Worm (Caenorhabditis elegans) whole organism, dauer: ENCODE measurements around the gene C30F2.5.

Experiments
- unc-62 ChIP-seq: sonication (generic microtip); optimal IDR thresholded peaks from 2 replicates; lab custom pipeline; 2017; ENCODE audit warnings: missing biosample characterization, missing genetic modification reagents, missing genetic modification characterization

C30F2.5 gene

DNA sequence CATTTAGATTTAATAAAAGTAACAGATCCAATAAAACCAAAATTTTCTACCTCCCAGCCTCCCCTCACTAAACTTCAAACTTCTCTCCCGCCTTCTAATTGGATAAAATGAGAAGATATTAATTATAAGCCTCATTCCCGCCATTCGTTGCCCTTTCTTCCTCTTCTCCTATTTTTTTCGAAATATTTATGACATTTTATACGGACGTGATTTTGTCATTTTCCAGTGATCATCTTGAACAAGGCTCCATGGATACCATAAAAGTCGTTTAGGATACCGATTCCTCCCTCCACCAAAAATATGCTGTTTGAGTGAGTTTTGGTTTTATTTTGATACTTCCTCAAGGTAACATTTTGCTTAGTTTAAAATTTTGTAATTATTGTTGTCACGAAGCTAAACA is 8.9 kb downstream of the C30F2.5 start, which contains the start of gene ZK1073.2:
TSS of gene ZK1073.2 (plus strand) at position 301 of the 400 bp plus-strand sequence.
- TF ChIP-seq unc-62 (GFP tag; lab: Kevin White, UChicago) = no peak

DNA sequence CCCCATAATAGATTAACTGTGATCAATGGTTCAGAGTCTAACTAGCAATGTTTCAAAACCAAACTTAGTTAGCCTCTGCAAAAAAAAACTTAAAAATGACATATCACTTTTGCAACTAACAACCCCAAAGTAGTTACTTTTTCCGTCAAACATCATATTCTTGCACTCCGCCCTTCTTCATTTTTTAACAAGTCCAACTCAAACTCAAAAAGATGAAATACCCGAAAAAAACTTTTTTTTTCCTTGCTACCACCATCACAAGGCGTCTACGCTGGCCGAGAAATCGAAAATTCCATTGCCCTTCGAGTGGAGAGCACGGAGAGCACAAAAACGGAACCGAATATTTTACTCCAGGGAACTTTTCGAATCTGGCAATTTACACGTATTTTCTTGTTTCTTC is 11.4 kb downstream of the C30F2.5 start:
- TF ChIP-seq unc-62 (GFP tag; lab: Kevin White, UChicago) = no peak

DNA sequence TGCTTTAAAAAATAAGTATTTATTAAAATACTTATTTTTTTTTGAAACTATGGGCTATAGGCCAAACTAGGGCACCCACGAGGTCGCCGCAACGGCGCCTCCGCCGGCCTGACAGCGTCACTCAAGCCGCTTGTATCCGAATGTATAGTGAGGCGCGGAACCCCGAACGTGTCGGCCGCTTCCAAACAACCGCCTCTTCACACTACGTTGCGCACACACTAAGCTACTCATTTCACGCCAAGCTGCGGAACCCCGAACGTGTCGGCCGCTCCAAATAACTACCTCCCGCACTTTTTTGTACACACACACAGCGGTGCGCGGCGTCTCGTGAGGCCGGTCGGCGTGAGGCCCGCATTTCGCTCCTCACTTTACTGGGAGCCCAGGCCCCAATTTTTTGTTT is 18.5 kb downstream of the C30F2.5 start:
- no peak for TF ChIP-seq unc-62 (GFP tag; lab: Kevin White, UChicago)

DNA sequence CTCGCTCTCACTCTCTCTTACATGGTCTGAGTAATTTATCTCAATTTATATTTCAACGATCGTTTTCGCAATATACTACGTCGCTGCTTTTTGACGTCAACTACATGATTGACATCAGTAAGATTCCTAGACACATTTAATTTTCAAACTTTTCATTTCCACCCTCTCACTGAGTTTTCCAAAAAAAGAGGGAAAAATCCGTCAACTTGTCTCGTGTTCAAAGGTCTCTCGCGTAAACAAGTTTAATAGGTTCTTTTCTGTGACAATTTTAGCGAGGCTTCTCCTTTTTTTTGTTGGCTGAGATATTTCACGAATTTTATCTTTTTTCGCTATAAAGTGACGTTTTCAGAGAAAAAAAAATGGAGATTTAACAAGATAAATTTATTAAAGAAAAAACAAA is 19.5 kb downstream of the C30F2.5 start:
- no peak for TF ChIP-seq unc-62 (GFP tag; lab: Kevin White, UChicago)

DNA sequence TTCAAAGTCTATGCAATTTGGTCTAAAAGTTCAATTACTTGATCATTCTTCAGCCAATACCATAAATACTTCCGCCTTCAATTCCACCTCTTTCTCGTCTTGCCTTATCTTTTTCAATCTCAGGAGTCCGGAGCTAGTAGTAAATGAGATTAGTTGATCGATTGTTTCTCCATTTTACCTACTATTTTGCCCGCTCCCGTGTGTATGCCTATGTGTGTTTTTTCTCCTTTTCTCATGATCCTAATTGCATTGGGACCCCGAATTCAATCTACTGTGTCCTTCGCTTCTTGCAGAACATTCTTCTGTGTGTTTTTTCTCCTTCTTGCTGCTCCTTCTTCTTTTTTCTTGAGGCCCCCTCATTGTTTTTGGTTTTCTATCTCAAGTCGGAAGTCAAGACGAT is 21.8 kb downstream of the C30F2.5 start:
- TF ChIP-seq unc-62 (GFP tag; lab: Kevin White, UChicago) = no peak

DNA sequence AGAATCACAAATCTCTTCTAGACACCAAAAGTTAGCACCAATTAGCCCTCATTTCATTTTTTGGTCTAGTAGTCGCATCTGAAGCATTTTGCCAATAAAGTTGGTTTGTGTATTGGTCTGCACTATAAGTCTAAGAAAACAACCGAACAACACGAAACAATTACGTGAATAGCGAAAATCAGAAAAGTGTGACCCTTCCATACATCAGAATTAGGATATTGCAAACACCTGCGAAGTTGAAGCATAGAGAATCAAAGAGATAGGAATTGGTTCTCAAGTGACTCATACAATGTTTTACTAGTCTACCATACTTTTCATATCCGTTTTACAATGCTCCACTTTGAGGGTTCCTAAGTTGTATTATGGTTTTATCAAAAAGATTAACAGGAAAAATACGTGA is 22.7 kb downstream of the C30F2.5 start:
- no peak for TF ChIP-seq unc-62 (GFP tag; lab: Kevin White, UChicago)

DNA sequence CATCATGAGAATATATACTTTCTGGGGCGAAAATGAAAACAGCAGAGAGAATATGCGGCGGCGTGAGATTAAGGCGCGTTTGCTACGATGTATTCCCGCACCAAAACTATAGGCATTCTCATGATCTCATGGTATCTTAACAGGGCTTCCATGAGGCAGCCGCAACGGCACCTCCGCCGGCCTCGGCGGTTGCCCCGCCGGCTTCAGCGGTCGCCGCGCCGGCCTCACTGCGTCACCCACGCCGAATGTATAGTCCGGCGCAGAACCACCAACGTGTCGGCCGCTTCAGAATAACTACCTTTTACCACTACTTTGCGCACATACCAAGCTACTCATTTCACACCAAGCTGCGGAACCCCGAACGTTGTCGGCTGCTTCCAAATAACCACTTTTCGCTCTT is 23.1 kb downstream of the C30F2.5 start:
- no peak for TF ChIP-seq unc-62 (GFP tag; lab: Kevin White, UChicago)

DNA sequence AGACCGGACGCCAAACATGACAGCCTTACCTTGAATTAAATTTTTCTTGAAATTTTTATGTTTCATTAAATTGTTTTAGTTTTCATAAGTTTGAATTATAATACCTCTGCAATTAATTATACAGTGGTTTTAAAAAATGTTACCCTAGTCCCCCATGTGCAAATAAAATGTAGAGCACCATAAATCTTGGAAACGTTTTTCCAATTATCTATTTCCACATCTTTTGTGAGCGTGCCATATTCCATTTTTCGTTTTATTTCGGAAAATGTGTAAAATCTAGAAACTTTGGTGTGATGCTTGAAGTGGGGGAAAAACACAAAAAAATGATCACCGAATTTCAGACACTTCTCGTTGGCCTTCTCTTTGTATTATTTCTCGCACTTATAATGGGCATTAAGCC is 28.2 kb downstream of the C30F2.5 start:
- no peak for TF ChIP-seq unc-62 (GFP tag; lab: Kevin White, UChicago)

DNA sequence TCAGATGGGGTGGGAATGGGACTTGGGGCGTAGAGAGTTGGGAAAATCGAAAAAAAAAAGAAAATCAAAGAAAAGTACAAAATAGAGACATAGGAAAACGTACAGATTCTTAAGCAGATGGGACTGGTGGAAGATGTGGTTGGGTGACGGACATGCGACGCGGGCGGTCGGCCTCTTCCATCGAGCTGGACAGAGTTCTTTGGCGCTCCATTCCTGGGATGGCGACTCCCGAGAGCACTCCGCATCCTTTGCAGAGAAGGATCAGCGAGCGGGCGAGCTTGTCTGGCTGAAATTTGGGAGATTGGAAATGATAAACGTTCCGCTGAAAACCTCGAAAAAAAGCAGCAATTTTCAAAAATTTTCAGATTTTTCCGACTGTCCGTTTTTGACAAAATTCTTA is 29.8 kb downstream of the C30F2.5 start:
- no peak for TF ChIP-seq unc-62 (GFP tag; lab: Kevin White, UChicago)

DNA sequence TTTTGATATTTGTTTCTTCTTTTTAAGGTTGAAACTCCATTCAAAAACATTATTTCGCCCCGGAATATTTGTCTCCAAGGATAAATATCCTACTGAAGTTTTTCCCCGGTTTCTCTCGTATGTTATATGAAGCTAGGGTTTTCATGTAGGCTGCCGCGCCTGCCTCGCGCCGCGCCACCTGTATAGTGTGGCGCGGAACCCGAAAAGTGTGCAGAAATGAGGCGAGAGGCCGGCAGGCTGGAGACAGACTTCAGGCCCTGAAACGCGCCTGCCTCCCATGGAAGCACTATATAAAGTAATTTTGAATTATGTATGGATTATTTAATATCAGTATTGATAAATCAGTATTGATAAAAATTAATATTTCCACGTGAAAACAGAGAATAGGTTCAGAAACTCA is 30.3 kb downstream of the C30F2.5 start:
- TF ChIP-seq unc-62 (GFP tag; lab: Kevin White, UChicago) = no peak

DNA sequence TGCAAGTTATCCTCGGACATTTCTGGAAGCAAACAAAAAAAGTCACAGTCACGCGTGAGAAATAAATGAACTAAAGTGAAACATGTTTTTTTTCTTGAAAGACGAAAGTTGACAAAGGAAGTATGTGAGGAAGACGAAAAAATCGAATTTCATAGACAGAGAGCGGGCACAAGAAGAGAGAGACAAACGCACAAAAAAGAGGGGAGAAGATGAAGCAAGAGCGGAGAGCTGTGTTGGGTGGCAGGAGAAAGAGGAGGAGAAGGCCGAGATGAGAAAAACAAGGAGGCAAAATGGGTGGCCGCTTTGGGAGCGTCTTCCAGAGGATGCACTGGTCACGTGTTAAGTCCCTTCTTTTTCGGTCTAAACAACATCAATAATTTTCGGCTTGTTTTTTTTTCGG is 34.3 kb downstream of the C30F2.5 start, which contains the start of gene ZK1073.1:
TSS of gene ZK1073.1 (minus strand) at position 72 of the 400 bp plus-strand sequence.
- TF ChIP-seq unc-62 (GFP tag; lab: Kevin White, UChicago) = no peak

DNA sequence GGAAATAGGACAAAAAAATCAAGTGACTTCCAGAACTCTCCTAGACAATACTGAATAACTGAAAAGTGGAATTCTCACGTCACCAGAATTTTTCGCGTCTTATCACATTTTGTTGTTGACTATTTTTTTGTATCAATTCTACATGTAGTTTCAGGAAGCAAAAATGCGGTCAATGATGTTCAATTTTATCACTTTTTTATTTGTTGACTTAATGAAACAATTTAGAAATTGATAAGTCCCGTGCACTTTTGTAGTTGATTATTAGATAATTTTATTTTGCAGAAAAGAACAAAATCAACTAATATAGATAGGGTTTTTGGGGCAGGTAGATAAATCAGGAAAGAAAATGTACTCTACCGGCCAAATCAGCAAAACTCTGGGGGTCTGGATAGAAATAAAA is 35.7 kb downstream of the C30F2.5 start:
- no peak for TF ChIP-seq unc-62 (GFP tag; lab: Kevin White, UChicago)

DNA sequence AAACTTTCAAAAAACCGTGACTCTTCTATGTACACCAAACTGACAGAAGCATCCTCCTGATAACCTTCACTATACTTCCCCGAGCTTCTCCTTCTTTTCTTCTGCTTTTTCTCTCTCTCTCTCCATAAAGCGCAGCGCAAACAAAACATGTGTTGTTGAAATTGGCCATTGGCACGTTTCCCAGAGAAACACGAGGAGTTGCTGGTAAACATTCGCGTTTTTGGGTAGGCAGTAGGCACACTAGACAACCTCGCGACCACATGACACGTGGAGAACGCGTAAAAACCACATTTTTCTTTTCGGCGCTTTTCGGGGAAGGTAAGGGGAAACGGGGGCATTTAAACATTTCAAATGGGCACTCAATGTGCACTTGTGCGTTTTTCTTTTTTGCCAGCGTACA is 36.6 kb downstream of the C30F2.5 start:
- TF ChIP-seq unc-62 (GFP tag; lab: Kevin White, UChicago) = no peak

DNA sequence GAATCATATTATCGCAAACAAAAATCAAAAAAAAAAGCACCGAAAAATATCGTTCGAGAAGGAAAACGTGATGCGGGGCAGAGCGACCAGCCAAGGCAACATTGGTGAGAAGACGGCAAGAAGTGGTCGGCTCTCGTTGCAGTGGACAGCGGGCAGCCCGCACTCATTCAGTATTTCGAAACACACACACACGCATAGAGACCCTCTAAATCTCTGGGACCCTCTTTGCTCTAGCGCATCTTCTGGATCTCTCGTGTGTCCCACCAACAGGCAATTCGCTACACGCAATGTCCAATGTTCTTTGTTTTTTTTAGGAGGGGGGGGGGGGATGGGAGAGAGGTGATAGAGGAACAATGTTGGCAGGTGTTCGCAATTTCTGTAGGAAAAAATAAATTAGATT is 39.3 kb downstream of the C30F2.5 start:
- no peak for TF ChIP-seq unc-62 (GFP tag; lab: Kevin White, UChicago)

DNA sequence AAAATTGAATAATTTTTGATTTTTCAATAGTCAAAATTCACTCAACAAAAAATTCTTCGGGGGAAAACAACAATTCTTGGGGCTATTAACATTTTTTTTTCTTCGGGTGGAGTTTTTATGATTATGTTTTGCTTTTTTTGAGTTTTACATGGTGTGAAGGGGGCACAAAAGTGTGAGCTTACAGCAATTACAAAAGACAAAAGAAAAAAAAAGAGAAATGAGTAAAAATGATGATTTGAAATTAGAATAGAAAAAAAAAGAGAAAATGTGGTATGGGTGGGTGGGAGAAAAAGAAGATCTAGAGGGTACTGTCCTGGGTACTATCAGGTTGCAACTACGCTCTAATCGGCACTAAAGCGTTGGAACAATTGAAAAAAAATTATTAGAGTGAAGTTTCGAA is 46.4 kb downstream of the C30F2.5 start:
- no peak for TF ChIP-seq unc-62 (GFP tag; lab: Kevin White, UChicago)

DNA sequence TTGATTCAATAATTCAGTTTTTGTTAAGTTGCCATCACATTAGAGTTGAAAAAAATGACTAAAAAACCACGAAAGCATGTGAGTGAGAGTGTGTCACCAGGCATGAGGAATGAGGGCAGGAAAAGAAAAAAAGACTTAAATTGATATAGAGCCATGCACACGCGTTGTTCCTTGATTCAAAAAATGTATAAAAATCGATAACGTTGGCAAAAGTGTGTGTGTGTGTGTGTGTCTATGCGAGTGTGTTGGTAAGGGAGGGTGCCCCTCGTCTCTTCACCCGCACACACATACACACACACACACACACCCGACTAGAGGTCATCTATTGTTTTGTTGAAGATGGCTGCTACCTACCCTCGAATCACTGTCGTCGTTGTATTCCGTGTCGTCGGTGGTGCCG is 49.4 kb downstream of the C30F2.5 start:
- TF ChIP-seq unc-62 (GFP tag; lab: Kevin White, UChicago) = no peak

DNA sequence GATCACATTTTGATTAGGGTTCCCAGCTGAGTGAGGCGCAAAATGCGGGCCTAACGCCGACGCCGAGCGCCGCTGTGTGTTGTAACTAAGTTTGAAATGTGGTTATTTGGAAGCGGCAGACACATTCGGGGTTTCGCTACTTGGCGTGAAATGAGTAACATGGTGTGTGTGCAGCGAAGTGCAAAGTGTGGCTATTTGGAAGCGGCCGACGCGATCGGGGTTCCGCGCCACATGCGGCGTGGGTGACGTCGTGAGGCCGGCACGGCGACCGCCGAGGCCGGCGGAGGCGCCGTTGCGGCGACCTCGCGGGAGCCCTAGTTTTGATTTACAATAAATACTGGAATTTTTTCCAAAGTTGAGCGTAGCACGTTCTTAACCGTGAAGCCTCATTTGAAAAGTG is 50.1 kb downstream of the C30F2.5 start:
- no peak for TF ChIP-seq unc-62 (GFP tag; lab: Kevin White, UChicago)

DNA sequence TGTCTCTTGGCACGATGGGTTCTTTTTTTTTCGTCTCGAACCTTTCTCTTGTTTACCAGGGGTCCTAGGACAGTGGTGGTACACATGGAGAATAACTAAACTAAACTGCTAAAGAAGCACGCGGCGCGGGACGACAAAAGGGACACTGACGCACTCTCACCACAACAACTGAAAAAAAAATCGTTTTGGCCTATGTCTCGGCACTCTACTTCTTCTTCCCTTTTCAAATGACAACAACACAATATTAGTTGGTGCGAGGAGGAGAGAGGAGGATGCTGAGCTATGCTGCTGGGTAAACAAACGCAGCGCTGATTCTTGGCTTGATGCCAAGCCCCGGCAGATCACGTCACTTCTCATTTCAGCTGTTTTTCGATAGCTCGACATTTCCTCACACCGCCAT is 50.8 kb downstream of the C30F2.5 start:
- TF ChIP-seq unc-62 (GFP tag; lab: Kevin White, UChicago) = no peak
